Worm (Caenorhabditis elegans): ENCODE results near the gene nspc-12.

DNA sequence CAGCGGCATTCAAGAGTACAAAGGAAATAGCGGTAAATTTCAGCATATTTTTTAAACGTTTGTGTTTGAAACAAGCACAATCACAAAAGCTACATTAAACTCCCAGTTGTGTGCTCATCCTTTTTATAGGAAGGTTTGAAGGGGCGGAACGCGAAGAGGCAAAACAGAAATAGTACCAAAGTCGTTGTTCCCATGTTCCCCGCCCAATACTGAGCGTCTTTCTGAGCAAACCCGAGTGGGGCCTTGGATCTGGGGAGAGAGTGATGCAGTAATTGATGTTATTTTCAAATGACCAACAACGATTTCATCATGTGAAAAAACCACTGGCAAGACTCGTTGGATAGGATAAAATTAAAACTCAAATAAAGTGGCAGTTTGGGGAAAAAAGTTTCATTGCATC, 15.1 kb downstream of the nspc-12 start, which contains the start of gene zig-2:
- TF ChIP-seq hnd-1 (tag; optimal IDR thresholded peaks at IDR 0.05) (no peak), ama-1 (optimal IDR thresholded peaks at IDR 0.05) (no peak), B0310.2 (tag; optimal IDR thresholded peaks at IDR 0.05) (no peak), hmg-4 (GFP tag; optimal IDR thresholded peaks at IDR 0.05) (no peak), ceh-13 (GFP tag; optimal IDR thresholded peaks at IDR 0.05) (no peak), ceh-36 (tag; optimal IDR thresholded peaks at IDR 0.05) (no peak), aly-1 (tag; optimal IDR thresholded peaks at IDR 0.05) (no peak), scrt-1 (GFP tag; IDR thresholded peaks at IDR 0.05) (no peak), flt-1 (GFP tag; IDR thresholded peaks at IDR 0.05) (no peak), hmbx-1 (tag; optimal IDR thresholded peaks at IDR 0.05) (no peak), ets-7 (tag; optimal IDR thresholded peaks at IDR 0.05) (no peak), tra-4 (tag; optimal IDR thresholded peaks at IDR 0.05) (no peak), tbx-11 (GFP tag; IDR thresholded peaks at IDR 0.05) (no peak)

Measured in whole organism, early embryonic.